Worm (Caenorhabditis elegans): ENCODE results near the gene F35E8.1.
"Not testable (repeated sequence)": the region's sequence is repeated elsewhere in the genome, so short reads cannot be mapped to it uniquely, and the experiment has no call there.

F35E8.1 gene

ce11 chrV:15932390-15932789 is 27.0 kb upstream of the F35E8.1 start, which contains the start of gene srw-26:
TSS of gene srw-26 (minus strand) at chrV:15932490.
- no peak for TF ChIP-seq ceh-48 (tag; optimal IDR thresholded peaks at IDR 0.05)
- no peak for TF ChIP-seq pha-4 (tag; optimal IDR thresholded peaks at IDR 0.05)
- TF ChIP-seq pros-1 (tag; optimal IDR thresholded peaks at IDR 0.05), result no peak
- no peak for TF ChIP-seq che-1 (tag; optimal IDR thresholded peaks at IDR 0.05)
- TF ChIP-seq ceh-2 (tag; optimal IDR thresholded peaks at IDR 0.05), result no peak
- TF ChIP-seq dmd-4 (tag; optimal IDR thresholded peaks at IDR 0.05; ENCODE audit: borderline replicate concordance), result no peak
- TF ChIP-seq unc-3 (GFP tag; conservative IDR thresholded peaks at IDR 0.05), result no peak
- TF ChIP-seq unc-3 (tag; optimal IDR thresholded peaks at IDR 0.05), result no peak
- TF ChIP-seq npax-4 (tag; optimal IDR thresholded peaks at IDR 0.05), result no peak
- TF ChIP-seq zip-5 (tag; optimal IDR thresholded peaks at IDR 0.05), result no peak
- TF ChIP-seq pag-3 (tag; optimal IDR thresholded peaks at IDR 0.05; ENCODE audit: borderline replicate concordance), result no peak
- no peak for TF ChIP-seq C38D4.7 (GFP tag; optimal IDR thresholded peaks at IDR 0.05)
- no peak for TF ChIP-seq hlh-6 (tag; optimal IDR thresholded peaks at IDR 0.05)
- no peak for TF ChIP-seq ceh-45 (GFP tag; IDR thresholded peaks at IDR 0.05)
- no peak for TF ChIP-seq nfya-1 (tag; optimal IDR thresholded peaks at IDR 0.05)
- TF ChIP-seq ref-2 (tag; optimal IDR thresholded peaks at IDR 0.05), result no peak
- TF ChIP-seq ceh-6 (GFP tag; optimal IDR thresholded peaks at IDR 0.05), result no peak
- TF ChIP-seq ceh-19 (GFP tag; optimal IDR thresholded peaks at IDR 0.05), result no peak

ce11 chrV:15929882-15930281 is 24.5 kb upstream of the F35E8.1 start, which contains the start of gene srbc-77:
TSS of gene srbc-77 (plus strand) at chrV:15930182.
- TF ChIP-seq pat-9 (tag; optimal IDR thresholded peaks at IDR 0.05); unc-55 (GFP tag; optimal IDR thresholded peaks at IDR 0.05); nhr-11 (tag; optimal IDR thresholded peaks at IDR 0.05): not testable (repeated sequence)

- TF ChIP-seq zip-5 (tag; optimal IDR thresholded peaks at IDR 0.05) (no peak), nhr-11 (tag; optimal IDR thresholded peaks at IDR 0.05) (no peak), eyg-1 (tag; optimal IDR thresholded peaks at IDR 0.05) (no peak), ceh-18 (tag; optimal IDR thresholded peaks at IDR 0.05) (no peak), pag-3 (tag; optimal IDR thresholded peaks at IDR 0.05; ENCODE audit: borderline replicate concordance) (no peak), ahr-1 (tag; optimal IDR thresholded peaks at IDR 0.05) (no peak), hlh-30 (tag; optimal IDR thresholded peaks at IDR 0.05; ENCODE audit: insufficient read depth) (no peak), ref-2 (tag; optimal IDR thresholded peaks at IDR 0.05) (no peak), ceh-2 (tag; optimal IDR thresholded peaks at IDR 0.05) (no peak), ceh-34 (tag; optimal IDR thresholded peaks at IDR 0.05) (no peak), pha-2 (tag; optimal IDR thresholded peaks at IDR 0.05) (no peak)
Measured at ce11 chrV:15928325-15928724, 22.9 kb upstream of the F35E8.1 start, which contains the start of gene pzf-1. TSS of gene pzf-1 (minus strand) at chrV:15928425.

- no peak for TF ChIP-seq ceh-22 (tag; optimal IDR thresholded peaks at IDR 0.05)
- no peak for TF ChIP-seq nhr-232 (tag; optimal IDR thresholded peaks at IDR 0.05)
- TF ChIP-seq ceh-19 (GFP tag; optimal IDR thresholded peaks at IDR 0.05), result no peak
- no peak for TF ChIP-seq pha-2 (tag; optimal IDR thresholded peaks at IDR 0.05)
- TF ChIP-seq ahr-1 (tag; optimal IDR thresholded peaks at IDR 0.05), result no peak
- no peak for TF ChIP-seq eyg-1 (tag; optimal IDR thresholded peaks at IDR 0.05)
Measured at ce11 chrV:15924307-15924706, 18.9 kb upstream of the F35E8.1 start, which contains the start of gene nhr-108. TSS of gene nhr-108 (minus strand) at chrV:15924472.

ce11 chrV:15922979-15923378 is 17.5 kb upstream of the F35E8.1 start, which contains the start of gene F35E8.13:
TSS of gene F35E8.13 (plus strand) at chrV:15923279.
- TF ChIP-seq rnt-1 (tag; optimal IDR thresholded peaks at IDR 0.05) (no peak), ceh-2 (tag; optimal IDR thresholded peaks at IDR 0.05) (no peak), unc-42 (tag; optimal IDR thresholded peaks at IDR 0.05) (no peak), ahr-1 (tag; optimal IDR thresholded peaks at IDR 0.05) (no peak), unc-86 (tag; optimal IDR thresholded peaks at IDR 0.05) (no peak), Y22D7AL.16 (tag; optimal IDR thresholded peaks at IDR 0.05) (no peak), ceh-18 (tag; optimal IDR thresholded peaks at IDR 0.05) (no peak), hlh-6 (tag; optimal IDR thresholded peaks at IDR 0.05) (no peak), elt-2 (tag; optimal IDR thresholded peaks at IDR 0.05) (no peak), zip-5 (tag; optimal IDR thresholded peaks at IDR 0.05) (no peak), ets-4 (tag; optimal IDR thresholded peaks at IDR 0.05) (no peak), T23F11.4 (GFP tag; optimal IDR thresholded peaks at IDR 0.05) (no peak), elt-4 (tag; optimal IDR thresholded peaks at IDR 0.05) (no peak), ceh-19 (GFP tag; optimal IDR thresholded peaks at IDR 0.05) (no peak), tbx-2 (tag; optimal IDR thresholded peaks at IDR 0.05) (no peak), sdc-2 (tag; optimal IDR thresholded peaks at IDR 0.05) (no peak), tbx-7 (tag; optimal IDR thresholded peaks at IDR 0.05) (no peak)
